Fruit fly (Drosophila melanogaster) whole organism, pupa: ENCODE data around the gene Trs33.

ENCODE experiments used
- CG8301 ChIP-seq: fragments of 200-800 bp; sonication (Bioruptor generic); optimal IDR thresholded peaks from 2 replicates; lab custom pipeline; 2018; ENCODE audit warnings: missing biosample characterization, mild to moderate bottlenecking, missing genetic modification characterization
- CG9948 ChIP-seq: fragments of 200-800 bp; sonication (Bioruptor generic); optimal IDR thresholded peaks from 2 replicates; lab custom pipeline; 2018; ENCODE audit warnings: missing biosample characterization, mild to moderate bottlenecking, missing genetic modification characterization, moderate library complexity
- D1 ChIP-seq: fragments of 200-800 bp; sonication (Bioruptor generic); optimal IDR thresholded peaks from 2 replicates; lab custom pipeline; 2018; ENCODE audit warnings: missing biosample characterization, mild to moderate bottlenecking, missing genetic modification characterization, moderate library complexity
- EcR ChIP-seq: fragments of 200-800 bp; sonication (Bioruptor generic); optimal IDR thresholded peaks from 3 replicates; lab custom pipeline; 2019; ENCODE audit warnings: missing biosample characterization, missing genetic modification characterization, mild to moderate bottlenecking, moderate library complexity, missing genetic modification reagents
- Pif1A ChIP-seq: fragments of 200-800 bp; sonication (Bioruptor generic); optimal IDR thresholded peaks from 3 replicates; lab custom pipeline; 2016; ENCODE audit warnings: missing biosample characterization, missing genetic modification characterization
- Pif1B ChIP-seq: fragments of 200-800 bp; sonication (Bioruptor generic); optimal IDR thresholded peaks from 3 replicates; lab custom pipeline; 2016; ENCODE audit warnings: missing biosample characterization, missing genetic modification characterization
- fd96Ca ChIP-seq: fragments of 200-800 bp; sonication (Bioruptor generic); IDR thresholded peaks from 3 replicates; pipeline ENCODE4 v1.3.6; 2022; ENCODE audit warnings: missing biosample characterization, missing genetic modification characterization

- peak; percentile 43 for TF ChIP-seq CG8301 (tag; lab: Kevin White, UChicago)
- TF ChIP-seq CG9948 (tag; lab: Kevin White, UChicago) = peak; percentile 17
- no peak for TF ChIP-seq fd96Ca (GFP tag; lab: Robert Waterston, UW)
- no peak for TF ChIP-seq Pif1A (GFP tag; lab: Kevin White, UChicago)
- no peak for TF ChIP-seq D1 (tag; lab: Kevin White, UChicago)
- TF ChIP-seq Pif1B (GFP tag; lab: Kevin White, UChicago) = no peak
- peak; percentile 44 for TF ChIP-seq EcR (GFP tag; lab: Kevin White, UChicago)
These were observed 7.7 kb downstream of the Trs33 start, which contains the start of gene Nagk for dm6 chr3R:15342926-15343685.
